Fruit fly (Drosophila melanogaster) whole organism, embryonic: ENCODE measurements around the gene CG13455.

Experiments
- Abd-B ChIP-seq: fragments of 200-800 bp; sonication (Bioruptor generic); optimal IDR thresholded peaks from 2 replicates; lab custom pipeline; 2018; ENCODE audit warnings: missing biosample characterization, mild to moderate bottlenecking, missing genetic modification characterization, moderate library complexity
- Atf6 ChIP-seq: fragments of 200-800 bp; sonication (Bioruptor generic); IDR thresholded peaks from 2 replicates; pipeline ENCODE4 v1.3.6; 2022; ENCODE audit warnings: missing biosample characterization, missing genetic modification characterization
- B-H1 ChIP-seq: fragments of 200-800 bp; sonication (Bioruptor generic); IDR thresholded peaks from 3 replicates; pipeline ENCODE4 v1.3.6; 2022; ENCODE audit warnings: missing biosample characterization, missing genetic modification characterization
- B-H2 ChIP-seq: fragments of 200-800 bp; sonication (Bioruptor generic); optimal IDR thresholded peaks from 2 replicates; lab custom pipeline; 2018; ENCODE audit warnings: missing biosample characterization, mild to moderate bottlenecking, missing genetic modification characterization
- CG10147 ChIP-seq: fragments of 200-800 bp; sonication (Bioruptor generic); optimal IDR thresholded peaks from 2 replicates; lab custom pipeline; 2019; ENCODE audit warnings: missing biosample characterization, mild to moderate bottlenecking, missing genetic modification characterization, moderate library complexity
- CG11085 ChIP-seq: fragments of 200-800 bp; sonication (Bioruptor generic); IDR thresholded peaks from 2 replicates; pipeline ENCODE4 v1.3.6; 2022; ENCODE audit warnings: missing biosample characterization, missing genetic modification characterization
- CG11504 ChIP-seq: fragments of 200-800 bp; sonication (Bioruptor generic); optimal IDR thresholded peaks from 3 replicates; lab custom pipeline; 2019; ENCODE audit warnings: missing biosample characterization, mild to moderate bottlenecking, missing genetic modification characterization, moderate library complexity
- CG11723 ChIP-seq: fragments of 200-800 bp; sonication (Bioruptor generic); optimal IDR thresholded peaks from 2 replicates; lab custom pipeline; 2017; ENCODE audit warnings: missing biosample characterization, mild to moderate bottlenecking, missing genetic modification characterization
- CG12071 ChIP-seq: fragments of 200-800 bp; sonication (Bioruptor generic); optimal IDR thresholded peaks from 3 replicates; lab custom pipeline; 2018; ENCODE audit warnings: missing biosample characterization, mild to moderate bottlenecking, missing genetic modification characterization
- CG12104 ChIP-seq: fragments of 200-800 bp; sonication (Bioruptor generic); optimal IDR thresholded peaks from 3 replicates; lab custom pipeline; 2016; ENCODE audit warnings: missing biosample characterization, missing genetic modification characterization
- CG14441 ChIP-seq: fragments of 200-800 bp; sonication (Bioruptor generic); IDR thresholded peaks from 2 replicates; pipeline ENCODE4 v1.3.6; 2022; ENCODE audit warnings: missing biosample characterization, missing genetic modification characterization
- CG18476 ChIP-seq: fragments of 200-800 bp; sonication (Bioruptor generic); optimal IDR thresholded peaks from 2 replicates; lab custom pipeline; 2016; ENCODE audit warnings: missing biosample characterization, mild to moderate bottlenecking, missing genetic modification characterization
- CG30403 ChIP-seq: fragments of 200-800 bp; sonication (Bioruptor generic); optimal IDR thresholded peaks from 3 replicates; lab custom pipeline; 2016; ENCODE audit warnings: missing biosample characterization, missing genetic modification characterization
- CG33557 ChIP-seq: fragments of 200-800 bp; sonication (Bioruptor generic); optimal IDR thresholded peaks from 2 replicates; lab custom pipeline; 2019; ENCODE audit warnings: missing biosample characterization, mild to moderate bottlenecking, missing genetic modification characterization, moderate library complexity
- CG34376 ChIP-seq: fragments of 200-800 bp; sonication (Bioruptor generic); optimal IDR thresholded peaks from 2 replicates; lab custom pipeline; 2018; ENCODE audit warnings: missing biosample characterization, mild to moderate bottlenecking, missing genetic modification characterization
- CG4424 ChIP-seq: fragments of 200-800 bp; sonication (Bioruptor generic); optimal IDR thresholded peaks from 3 replicates; lab custom pipeline; 2016; ENCODE audit warnings: missing biosample characterization, missing genetic modification characterization
- CG4707 ChIP-seq: fragments of 200-800 bp; sonication (Bioruptor generic); optimal IDR thresholded peaks from 2 replicates; lab custom pipeline; 2018; ENCODE audit warnings: missing biosample characterization, mild to moderate bottlenecking, missing genetic modification characterization, moderate library complexity
- CG5245 ChIP-seq: fragments of 200-800 bp; sonication (Bioruptor generic); optimal IDR thresholded peaks from 3 replicates; lab custom pipeline; 2016; ENCODE audit warnings: missing biosample characterization, missing genetic modification characterization
- CG6654 ChIP-seq: fragments of 200-800 bp; sonication (Bioruptor generic); optimal IDR thresholded peaks from 2 replicates; lab custom pipeline; 2017; ENCODE audit warnings: missing biosample characterization, mild to moderate bottlenecking, missing genetic modification characterization
- CG6683 ChIP-seq: fragments of 200-800 bp; sonication (Bioruptor generic); optimal IDR thresholded peaks from 2 replicates; lab custom pipeline; 2017; ENCODE audit warnings: missing biosample characterization, mild to moderate bottlenecking, missing genetic modification characterization, missing genetic modification reagents
- CoRest ChIP-seq: fragments of 200-800 bp; sonication (Bioruptor generic); optimal IDR thresholded peaks from 3 replicates; lab custom pipeline; 2018; ENCODE audit warnings: missing biosample characterization, mild to moderate bottlenecking, missing genetic modification characterization, moderate library complexity
- D19A ChIP-seq: fragments of 200-800 bp; optimal IDR thresholded peaks from 3 replicates; lab custom pipeline; 2019; ENCODE audit warnings: missing biosample characterization, mild to moderate bottlenecking, missing genetic modification characterization, moderate library complexity
- D19B ChIP-seq: fragments of 200-800 bp; sonication (Bioruptor generic); optimal IDR thresholded peaks from 2 replicates; lab custom pipeline; 2017; ENCODE audit warnings: missing biosample characterization, mild to moderate bottlenecking, missing genetic modification characterization
- Dip2 ChIP-seq: fragments of 200-800 bp; sonication (Bioruptor generic); IDR thresholded peaks from 2 replicates; pipeline ENCODE4 v1.3.6; 2022; ENCODE audit warnings: missing biosample characterization, missing genetic modification characterization
- Dll ChIP-seq: fragments of 200-800 bp; sonication (Bioruptor generic); IDR thresholded peaks from 4 replicates; pipeline ENCODE4 v1.3.6; 2022; ENCODE audit warnings: missing biosample characterization, missing genetic modification characterization; ENCODE audit not compliant: partially characterized antibody
- HLH3B ChIP-seq: fragments of 200-800 bp; sonication (Bioruptor generic); IDR thresholded peaks from 2 replicates; pipeline ENCODE4 v1.3.6; 2022; ENCODE audit warnings: missing biosample characterization, missing genetic modification characterization
- Hr78 ChIP-seq, 2 experiments: fragments of 200-800 bp in 1 of 2; fragments of >200 bp in 1 of 2; sonication (Bioruptor generic) in 1 of 2; optimal IDR thresholded peaks; 2 replicates each; lab custom pipeline; 2017 to 2019; ENCODE audit warnings: missing biosample characterization in 2 of 2, missing genetic modification characterization in 2 of 2, mild to moderate bottlenecking in 1 of 2, moderate library complexity in 1 of 2
- Lhr ChIP-seq: fragments of 200-800 bp; sonication (Bioruptor generic); optimal IDR thresholded peaks from 3 replicates; lab custom pipeline; 2017; ENCODE audit warnings: mild to moderate bottlenecking, missing biosample characterization, missing genetic modification reagents, missing genetic modification characterization
- MTF-1 ChIP-seq: fragments of 200-800 bp; sonication (Bioruptor generic); optimal IDR thresholded peaks from 2 replicates; lab custom pipeline; 2018; ENCODE audit warnings: missing biosample characterization, mild to moderate bottlenecking, missing genetic modification characterization, borderline replicate concordance
- Mes4 ChIP-seq: fragments of 200-800 bp; sonication (Bioruptor generic); optimal IDR thresholded peaks from 2 replicates; lab custom pipeline; 2016; ENCODE audit warnings: missing biosample characterization, missing genetic modification characterization
- Mrtf ChIP-seq: fragments of 200-800 bp; sonication (Bioruptor generic); IDR thresholded peaks from 3 replicates; pipeline ENCODE4 v1.3.6; 2022; ENCODE audit warnings: missing biosample characterization, missing genetic modification characterization
- Ptx1 ChIP-seq: fragments of 200-800 bp; sonication (Bioruptor generic); IDR thresholded peaks from 2 replicates; pipeline ENCODE4 v1.3.6; 2022; ENCODE audit warnings: missing biosample characterization, missing genetic modification characterization
- Rfx ChIP-seq: fragments of 200-800 bp; sonication (Bioruptor generic); IDR thresholded peaks from 2 replicates; pipeline ENCODE4 v1.3.6; 2022; ENCODE audit warnings: missing biosample characterization, missing genetic modification characterization
- Rx ChIP-seq: fragments of 200-800 bp; sonication (Bioruptor generic); IDR thresholded peaks from 2 replicates; pipeline ENCODE4 v1.3.6; 2022; ENCODE audit warnings: missing biosample characterization, missing genetic modification characterization
- Trl ChIP-seq, 3 experiments: fragments of >200 bp in 2 of 3; fragments of 200-800 bp in 1 of 3; sonication (Bioruptor generic) in 1 of 3; optimal IDR thresholded peaks; 2 replicates in 1 of 3; 3 replicates in 2 of 3; lab custom pipeline; 2016 to 2017; ENCODE audit warnings: missing biosample characterization in 1 of 3, missing genetic modification characterization in 1 of 3
- Usf ChIP-seq: fragments of 200-800 bp; sonication (Bioruptor generic); optimal IDR thresholded peaks from 2 replicates; lab custom pipeline; 2017; ENCODE audit warnings: missing genotype, missing biosample characterization, missing genetic modification characterization
- bigmax ChIP-seq: fragments of 200-800 bp; sonication (Bioruptor generic); optimal IDR thresholded peaks from 2 replicates; lab custom pipeline; 2018; ENCODE audit warnings: missing biosample characterization, mild to moderate bottlenecking, missing genetic modification characterization
- cwo ChIP-seq: fragments of 200-800 bp; sonication (Bioruptor generic); optimal IDR thresholded peaks from 3 replicates; lab custom pipeline; 2017; ENCODE audit warnings: missing biosample characterization, missing genetic modification characterization, mild to moderate bottlenecking, moderate library complexity, missing genetic modification reagents
- grau ChIP-seq: fragments of 200-800 bp; optimal IDR thresholded peaks from 3 replicates; lab custom pipeline; 2019; ENCODE audit warnings: missing biosample characterization, mild to moderate bottlenecking, missing genetic modification characterization, moderate library complexity
- gsb ChIP-seq: fragments of 200-800 bp; sonication (Bioruptor generic); IDR thresholded peaks from 2 replicates; pipeline ENCODE4 v1.3.6; 2022; ENCODE audit warnings: missing biosample characterization, missing genetic modification characterization
- gsb-n ChIP-seq: fragments of 200-800 bp; sonication (Bioruptor generic); optimal IDR thresholded peaks from 3 replicates; lab custom pipeline; 2018; ENCODE audit warnings: missing biosample characterization, mild to moderate bottlenecking, missing genetic modification characterization
- hbn ChIP-seq: fragments of 200-800 bp; sonication (Bioruptor generic); IDR thresholded peaks from 2 replicates; pipeline ENCODE4 v1.3.6; 2022; ENCODE audit warnings: missing biosample characterization, missing genetic modification characterization; ENCODE audit not compliant: partially characterized antibody
- jumu ChIP-seq: fragments of 200-800 bp; sonication (Bioruptor generic); optimal IDR thresholded peaks from 3 replicates; lab custom pipeline; 2016; ENCODE audit warnings: missing biosample characterization, missing genetic modification characterization
- lbe ChIP-seq: fragments of 200-800 bp; sonication (Bioruptor generic); optimal IDR thresholded peaks from 2 replicates; lab custom pipeline; 2016; ENCODE audit warnings: missing biosample characterization, mild to moderate bottlenecking, missing genetic modification characterization
- pita ChIP-seq: fragments of 200-800 bp; sonication (Bioruptor generic); optimal IDR thresholded peaks from 2 replicates; lab custom pipeline; 2017; ENCODE audit warnings: missing biosample characterization, mild to moderate bottlenecking, missing genetic modification characterization
- prd ChIP-seq, 3 experiments: fragments of >200 bp in 2 of 3; fragments of 200-800 bp in 1 of 3; sonication (Bioruptor generic) in 1 of 3; optimal IDR thresholded peaks in 2 of 3; IDR thresholded peaks in 1 of 3; 2 replicates in 2 of 3; 3 replicates in 1 of 3; pipeline versions ENCODE4 v1.3.6 to Lab custom; 2017 to 2022; ENCODE audit warnings: missing biosample characterization in 1 of 3, missing genetic modification characterization in 1 of 3
- psq ChIP-seq: fragments of 200-800 bp; sonication (Bioruptor generic); optimal IDR thresholded peaks from 2 replicates; lab custom pipeline; 2017; ENCODE audit warnings: missing biosample characterization, missing genetic modification characterization
- sens ChIP-seq: fragments of 200-800 bp; sonication (Bioruptor generic); peaks from one replicate; lab custom pipeline; 2016; ENCODE audit warnings: missing biosample characterization, missing genetic modification characterization
- unpg ChIP-seq: fragments of 200-800 bp; sonication (Bioruptor generic); optimal IDR thresholded peaks from 3 replicates; lab custom pipeline; 2018; ENCODE audit warnings: missing biosample characterization, mild to moderate bottlenecking, missing genetic modification characterization, moderate library complexity

CG13455 gene

dm6 chr3L:15508233-15508632, 11.9 kb downstream of the CG13455 start, which contains the start of gene CG7841 (continued):
- TF ChIP-seq CG12104 (GFP tag; lab: Kevin White, UChicago) (peak; percentile 97), CoRest (tag; lab: Kevin White, UChicago) (peak; percentile 98), CG4424 (GFP tag; lab: Kevin White, UChicago) (peak; percentile 97), B-H1 (GFP tag; lab: Robert Waterston, UW) (peak; percentile 91; the same call in 2 of the 3 replicates), CG11723 (GFP tag; lab: Kevin White, UChicago) (peak; percentile 97), Atf6 (peak; percentile 98), CG33557 (peak; percentile 98), Dll (GFP tag; lab: Robert Waterston, UW) (0 out of 4 replicates have a peak, but pooled peaks have one; percentile 24), Usf (peak; percentile 93), D19B (GFP tag; lab: Kevin White, UChicago) (peak; percentile 86), Mrtf (GFP tag; lab: Robert Waterston, UW) (no peak; the same call in 2 of the 3 replicates), hbn (GFP tag; lab: Robert Waterston, UW) (no peak), lbe (GFP tag; lab: Kevin White, UChicago) (peak; percentile 98), B-H2 (GFP tag; lab: Kevin White, UChicago) (peak; percentile 99), Hr78 (GFP tag; optimal IDR thresholded peaks at IDR 0.05; lab: Kevin White, UChicago) (peak in 1 of 2 experiments; percentile 90), CG12071 (GFP tag; lab: Kevin White, UChicago) (peak; percentile 98), CG4707 (GFP tag; lab: Kevin White, UChicago) (peak; percentile 96), MTF-1 (peak; percentile 97), jumu (GFP tag; lab: Kevin White, UChicago) (peak; percentile 96), CG11085 (no peak; the same call in 1 of the 2 replicates), bigmax (GFP tag; lab: Kevin White, UChicago) (peak; percentile 80), Ptx1 (GFP tag; lab: Robert Waterston, UW) (peak; percentile 93), cwo (GFP tag; lab: Kevin White, UChicago) (peak; percentile 99), Abd-B (GFP tag; lab: Kevin White, UChicago) (peak; percentile 89), sens (peak; percentile 99), Rfx (peak; percentile 98), CG11504 (peak; percentile 97), CG18476 (GFP tag; lab: Kevin White, UChicago) (peak; percentile 97), Dip2 (GFP tag; lab: Robert Waterston, UW) (no peak), gsb-n (peak; percentile 98), gsb (peak; percentile 88), CG14441 (peak; percentile 91; the same call in 1 of the 2 replicates), CG10147 (GFP tag; lab: Kevin White, UChicago) (peak; percentile 98), Lhr (GFP tag; lab: Kevin White, UChicago) (peak; percentile 93), prd (optimal IDR thresholded peaks at IDR 0.05; lab: Kevin White, UChicago) (no peak), prd (GFP tag; IDR thresholded peaks at IDR 0.05; lab: Robert Waterston, UW) (peak; percentile 94), HLH3B (peak; percentile 96; the same call in 1 of the 2 replicates), pita (GFP tag; lab: Kevin White, UChicago) (no peak), CG5245 (peak; percentile 95), CG6654 (peak; percentile 88), CG30403 (GFP tag; lab: Kevin White, UChicago) (peak; percentile 97), unpg (peak; percentile 99), CG6683 (GFP tag; lab: Kevin White, UChicago) (peak; percentile 97), grau (tag; lab: Kevin White, UChicago) (peak; percentile 98), Rx (no peak; the same call in none of the 2 replicates), D19A (tag; lab: Kevin White, UChicago) (peak; percentile 97), CG34376 (GFP tag; lab: Kevin White, UChicago) (peak; percentile 99), Trl (optimal IDR thresholded peaks at IDR 0.05; lab: Kevin White, UChicago) (no peak), Trl (GFP tag; optimal IDR thresholded peaks at IDR 0.05; lab: Kevin White, UChicago) (peak; percentile 97), Mes4 (GFP tag; lab: Kevin White, UChicago) (peak; percentile 96), psq (GFP tag; lab: Kevin White, UChicago) (peak; percentile 72)
